Worm (Caenorhabditis elegans): ENCODE results near the gene F29A7.8.

- TF ChIP-seq flt-1 (GFP tag; IDR thresholded peaks at IDR 0.05), result no peak
- TF ChIP-seq T22C8.4 (GFP tag; IDR thresholded peaks at IDR 0.05), result no peak
These were observed 27.2 kb downstream of the F29A7.8 start for ce11 chrII:2730647-2731046.

Data from whole organism, midembryonic.